Worm (Caenorhabditis elegans): Measurements from ENCODE around the gene dli-1.

DNA sequence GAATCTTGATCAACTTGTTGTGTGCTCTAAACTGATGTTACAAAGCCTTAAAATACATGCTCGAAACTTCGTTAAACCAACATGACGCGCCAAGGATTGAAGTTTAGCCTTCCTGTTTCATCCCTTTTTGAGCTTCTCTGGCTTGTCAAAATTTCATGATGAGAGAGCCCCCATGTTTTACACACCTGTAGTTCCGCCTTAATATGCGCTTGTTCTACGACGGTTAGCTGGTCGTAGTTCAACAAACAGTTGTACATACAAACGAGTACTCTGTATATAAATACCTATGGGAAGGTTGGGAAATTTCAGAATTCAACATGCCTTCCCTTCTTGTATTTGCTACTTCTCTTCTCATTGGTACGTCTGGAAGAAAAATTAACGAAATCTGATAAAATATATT lies 30.1 kb downstream of the dli-1 start, which contains the start of gene scl-6:
- TF ChIP-seq sea-1 (GFP tag; conservative IDR thresholded peaks at IDR 0.05) (no peak), tra-4 (tag; optimal IDR thresholded peaks at IDR 0.05) (no peak), flt-1 (GFP tag; IDR thresholded peaks at IDR 0.05) (no peak), ceh-13 (GFP tag; optimal IDR thresholded peaks at IDR 0.05) (no peak), ama-1 (optimal IDR thresholded peaks at IDR 0.05) (no peak), ceh-36 (tag; optimal IDR thresholded peaks at IDR 0.05) (no peak), tbx-11 (GFP tag; IDR thresholded peaks at IDR 0.05) (no peak), hmbx-1 (tag; optimal IDR thresholded peaks at IDR 0.05) (no peak), B0310.2 (tag; optimal IDR thresholded peaks at IDR 0.05) (no peak), hmg-4 (GFP tag; optimal IDR thresholded peaks at IDR 0.05) (no peak), aly-1 (tag; optimal IDR thresholded peaks at IDR 0.05) (no peak), tbx-37 (GFP tag; conservative IDR thresholded peaks at IDR 0.05) (no peak), scrt-1 (GFP tag; IDR thresholded peaks at IDR 0.05) (no peak)

All from whole organism, early embryonic.